Fruit fly (Drosophila melanogaster): Measurements from ENCODE around the gene Cyp9f3.

Gene Cyp9f3

dm6 chr3R:12439401-12440143 lies 40.8 kb upstream of the Cyp9f3 start, which contains the start of gene Desat1 (continued):
- TF ChIP-seq CG3847 (GFP tag; IDR thresholded peaks at IDR 0.05) = no peak
- peak; percentile 80 for TF ChIP-seq CG7987 (GFP tag; optimal IDR thresholded peaks at IDR 0.05)
- no peak for TF ChIP-seq Sin3A (optimal IDR thresholded peaks at IDR 0.05)
- TF ChIP-seq Ets97D (GFP tag; optimal IDR thresholded peaks at IDR 0.05) = peak; percentile 51
- TF ChIP-seq oc (tag; optimal IDR thresholded peaks at IDR 0.05) = no peak
- peak; percentile 69 for TF ChIP-seq sens (GFP tag)
- no peak for TF ChIP-seq CG32772 (GFP tag; IDR thresholded peaks at IDR 0.05)
- TF ChIP-seq CG2116 (GFP tag; optimal IDR thresholded peaks at IDR 0.05) = peak; percentile 87
- peak; percentile 84 for TF ChIP-seq Dref (GFP tag; IDR thresholded peaks at IDR 0.05)
- no peak for TF ChIP-seq CG8478 (optimal IDR thresholded peaks at IDR 0.05)
- no peak for TF ChIP-seq Neu2 (GFP tag; optimal IDR thresholded peaks at IDR 0.05; ENCODE audit: borderline replicate concordance)
- TF ChIP-seq CG10959 (GFP tag; IDR thresholded peaks at IDR 0.05) = no peak
- no peak for TF ChIP-seq Mes4 (GFP tag; optimal IDR thresholded peaks at IDR 0.05)
- peak; percentile 86 for TF ChIP-seq stwl (tag; optimal IDR thresholded peaks at IDR 0.05)
- TF ChIP-seq BtbVII (GFP tag; optimal IDR thresholded peaks at IDR 0.05) = peak; percentile 46
- no peak for TF ChIP-seq caup (GFP tag; optimal IDR thresholded peaks at IDR 0.05; ENCODE audit: severe bottlenecking)
- TF ChIP-seq CG42726 (GFP tag; IDR thresholded peaks at IDR 0.05; ENCODE audit: partially characterized antibody) = peak; percentile 58; the same call in 1 of the 2 replicates
- no peak for TF ChIP-seq CG12155 (GFP tag; optimal IDR thresholded peaks at IDR 0.05)
- TF ChIP-seq TFAM (GFP tag; optimal IDR thresholded peaks at IDR 0.05) = no peak
- TF ChIP-seq CG1024 (GFP tag; IDR thresholded peaks at IDR 0.05) = no peak
- no peak for TF ChIP-seq CG11560 (tag; IDR thresholded peaks at IDR 0.05)
- TF ChIP-seq stc (GFP tag; IDR thresholded peaks at IDR 0.05) = no peak
- no peak for TF ChIP-seq slp2 (GFP tag; optimal IDR thresholded peaks at IDR 0.05)
- no peak for TF ChIP-seq dysf (GFP tag; IDR thresholded peaks at IDR 0.05)
- TF ChIP-seq CG12744 (GFP tag; optimal IDR thresholded peaks at IDR 0.05) = no peak
- no peak for TF ChIP-seq Ravus (GFP tag; IDR thresholded peaks at IDR 0.05)
- no peak for TF ChIP-seq br (optimal IDR thresholded peaks at IDR 0.05)
- no peak for TF ChIP-seq Trl (optimal IDR thresholded peaks at IDR 0.05)
- no peak for TF ChIP-seq Trl (GFP tag; optimal IDR thresholded peaks at IDR 0.05)
- no peak for TF ChIP-seq Dfd (GFP tag; optimal IDR thresholded peaks at IDR 0.05)
- TF ChIP-seq CG7372 (GFP tag; IDR thresholded peaks at IDR 0.05) = no peak
- no peak for TF ChIP-seq Dek (tag; optimal IDR thresholded peaks at IDR 0.05)
- no peak for TF ChIP-seq HLHmδ (GFP tag; optimal IDR thresholded peaks at IDR 0.05)
- TF ChIP-seq dm (GFP tag; optimal IDR thresholded peaks at IDR 0.05) = no peak
- no peak for TF ChIP-seq CG18262 (tag; optimal IDR thresholded peaks at IDR 0.05)
- peak; percentile 79 for TF ChIP-seq zen (tag; optimal IDR thresholded peaks at IDR 0.05)
- no peak for TF ChIP-seq CG17328 (GFP tag; IDR thresholded peaks at IDR 0.05)
- TF ChIP-seq BEAF-32 (GFP tag; optimal IDR thresholded peaks at IDR 0.05) = peak; percentile 88
- TF ChIP-seq zen2 (GFP tag; IDR thresholded peaks at IDR 0.05; ENCODE audit: partially characterized antibody) = peak; percentile 88
- TF ChIP-seq Gug (GFP tag; IDR thresholded peaks at IDR 0.05) = no peak
- TF ChIP-seq Meics (GFP tag; optimal IDR thresholded peaks at IDR 0.05) = no peak
- peak; percentile 34 for TF ChIP-seq gfzf (GFP tag; optimal IDR thresholded peaks at IDR 0.05)
- no peak for TF ChIP-seq Ets65A (GFP tag)
- no peak for TF ChIP-seq corto (GFP tag; optimal IDR thresholded peaks at IDR 0.05)
- peak; percentile 16 for TF ChIP-seq grau (tag; optimal IDR thresholded peaks at IDR 0.05)
- no peak for TF ChIP-seq ssp (GFP tag; IDR thresholded peaks at IDR 0.05)
- no peak for TF ChIP-seq lola (GFP tag; optimal IDR thresholded peaks at IDR 0.05)
- TF ChIP-seq sima (GFP tag; optimal IDR thresholded peaks at IDR 0.05) = no peak
- no peak for TF ChIP-seq CG9797 (GFP tag; optimal IDR thresholded peaks at IDR 0.05)
- TF ChIP-seq CG3726 (GFP tag; IDR thresholded peaks at IDR 0.05) = no peak
- no peak for TF ChIP-seq tgo (GFP tag; IDR thresholded peaks at IDR 0.05)
- TF ChIP-seq CG6254 (GFP tag; optimal IDR thresholded peaks at IDR 0.05) = no peak

All from whole organism, embryonic.